Fruit fly (Drosophila melanogaster) whole organism, larva: ENCODE data around the gene CG44001.

Experiments
- noc ChIP-seq: fragments of 200-800 bp; sonication (Bioruptor generic); optimal IDR thresholded peaks from 3 replicates; lab custom pipeline; 2019; ENCODE audit warnings: missing biosample characterization, mild to moderate bottlenecking, missing genetic modification characterization, moderate library complexity

The CG44001 gene

dm6 chr2L:5092992-5093695 is 50.1 kb downstream of the CG44001 start, which contains the start of gene Pgant5:
Gene Pgant5, minus strand, starts transcription at chr2L:5093592.
- TF ChIP-seq noc (tag; lab: Kevin White, UChicago) = peak; percentile 51

dm6 chr2L:5093772-5094350 is 50.8 kb downstream of the CG44001 start, which contains the start of gene CG5828:
Gene CG5828, plus strand, starts transcription at chr2L:5093976.
- no peak for TF ChIP-seq noc (tag; lab: Kevin White, UChicago)

- peak; percentile 83 for TF ChIP-seq noc (tag; lab: Kevin White, UChicago)
These were observed 52.4 kb downstream of the CG44001 start for dm6 chr2L:5095350-5095962.

dm6 chr2L:5096222-5096621 is 53.2 kb downstream of the CG44001 start, which contains the start of gene CG4230:
Gene CG4230, plus strand, starts transcription at chr2L:5096227.
- TF ChIP-seq noc (tag; lab: Kevin White, UChicago) = peak; percentile 36

- TF ChIP-seq noc (tag; lab: Kevin White, UChicago) = no peak
These were observed 53.7 kb downstream of the CG44001 start for dm6 chr2L:5096761-5097160.
